Worm (Caenorhabditis elegans) whole organism, young adult: ENCODE results near the gene C41C4.9.

Experiments used
- B0019.2 ChIP-seq: fragments of 200-800 bp; sonication (Bioruptor generic); conservative IDR thresholded peaks from 2 replicates; pipeline ENCODE4 v1.3.6; 2022; ENCODE audit warnings: missing genetic modification reagents, missing genetic modification characterization, missing compliant biosample characterization
- B0336.3 ChIP-seq: fragments of 200-800 bp; sonication (Bioruptor generic); IDR thresholded peaks from 2 replicates; pipeline ENCODE4 v1.3.6; 2022; ENCODE audit warnings: missing genetic modification characterization, missing compliant biosample characterization
- C06A6.2 ChIP-seq: fragments of 200-800 bp; sonication (Bioruptor generic); conservative IDR thresholded peaks from 2 replicates; pipeline ENCODE4 v1.3.6; 2022; ENCODE audit warnings: missing genetic modification characterization, missing compliant biosample characterization
- D2030.7 ChIP-seq: fragments of 200-800 bp; sonication (Bioruptor generic); IDR thresholded peaks from 2 replicates; pipeline ENCODE4 v1.3.6; 2022; ENCODE audit warnings: missing genetic modification reagents, missing genetic modification characterization, missing compliant biosample characterization
- F23B12.7 ChIP-seq: sonication (generic microtip); optimal IDR thresholded peaks from 2 replicates; lab custom pipeline; 2017; ENCODE audit warnings: missing genetic modification characterization, mild to moderate bottlenecking, missing compliant biosample characterization, antibody characterized with exemption, moderate library complexity; ENCODE audit not compliant: insufficient read depth
- F39B2.1 ChIP-seq: fragments of 200-800 bp; sonication (Bioruptor generic); IDR thresholded peaks from 2 replicates; pipeline ENCODE4 v1.3.6; 2022; ENCODE audit warnings: missing genetic modification reagents, missing genetic modification characterization, missing compliant biosample characterization
- F52B5.7 ChIP-seq: sonication (generic microtip); optimal IDR thresholded peaks from 2 replicates; lab custom pipeline; 2016; ENCODE audit warnings: mild to moderate bottlenecking, missing genetic modification characterization, missing compliant biosample characterization
- F55B11.4 ChIP-seq: sonication (generic microtip); optimal IDR thresholded peaks from 2 replicates; lab custom pipeline; 2016; ENCODE audit warnings: missing compliant biosample characterization, missing genetic modification characterization, borderline replicate concordance; ENCODE audit not compliant: insufficient read depth
- F57C9.4 ChIP-seq: sonication (generic microtip); optimal IDR thresholded peaks from 2 replicates; lab custom pipeline; 2017; ENCODE audit warnings: mild to moderate bottlenecking, missing genetic modification characterization, missing compliant biosample characterization
- Y53G8AR.9 ChIP-seq: fragments of 200-800 bp; sonication (Bioruptor generic); conservative IDR thresholded peaks from 2 replicates; pipeline ENCODE4 v1.3.6; 2022; ENCODE audit warnings: missing genetic modification reagents, missing genetic modification characterization, missing compliant biosample characterization
- Y56A3A.18 ChIP-seq: fragments of 200-800 bp; sonication (Bioruptor generic); IDR thresholded peaks from 2 replicates; pipeline ENCODE4 v1.3.6; 2022; ENCODE audit warnings: missing genetic modification reagents, missing genetic modification characterization, missing compliant biosample characterization
- Y79H2A.3 ChIP-seq: fragments of 200-800 bp; sonication (Bioruptor generic); conservative IDR thresholded peaks from 2 replicates; pipeline ENCODE4 v1.3.6; 2022; ENCODE audit warnings: missing genetic modification reagents, missing genetic modification characterization, missing compliant biosample characterization
- ama-1 ChIP-seq, 3 experiments: fragments of 150-350 bp in 1 of 3; sonication (generic microtip) in 2 of 3; optimal IDR thresholded peaks; 2 replicates each; lab custom pipeline; 2014 to 2018; ENCODE audit warnings: missing biosample characterization in 2 of 3, missing genetic modification characterization in 2 of 3, missing genetic modification reagents in 2 of 3
- athp-1 ChIP-seq: sonication (generic microtip); optimal IDR thresholded peaks from 2 replicates; lab custom pipeline; 2017; ENCODE audit warnings: mild to moderate bottlenecking, missing genetic modification characterization, missing compliant biosample characterization
- attf-5 ChIP-seq: fragments of 200-800 bp; sonication (Bioruptor generic); optimal IDR thresholded peaks from 2 replicates; lab custom pipeline; 2018; ENCODE audit warnings: mild to moderate bottlenecking, missing genetic modification characterization, missing compliant biosample characterization
- attf-6 ChIP-seq: fragments of 200-800 bp; sonication (Bioruptor generic); IDR thresholded peaks from 2 replicates; pipeline ENCODE4 v1.3.6; 2022; ENCODE audit warnings: missing genetic modification reagents, missing genetic modification characterization, missing compliant biosample characterization
- cebp-1 ChIP-seq, 2 experiments: fragments of 200-800 bp in 1 of 2; sonication (Bioruptor generic) in 1 of 2; sonication (generic microtip) in 1 of 2; IDR thresholded peaks in 1 of 2; optimal IDR thresholded peaks in 1 of 2; 2 replicates each; pipeline versions ENCODE4 v1.3.6 to Lab custom; 2017 to 2022; ENCODE audit warnings: missing compliant biosample characterization in 2 of 2, missing genetic modification characterization in 2 of 2, mild to moderate bottlenecking in 1 of 2, missing genetic modification reagents in 1 of 2, moderate library complexity in 1 of 2
- cebp-2 ChIP-seq: fragments of 200-800 bp; sonication (Bioruptor generic); IDR thresholded peaks from 2 replicates; pipeline ENCODE4 v1.3.6; 2022; ENCODE audit warnings: missing genetic modification characterization, missing compliant biosample characterization
- ceh-100 ChIP-seq: fragments of 200-800 bp; sonication (Bioruptor generic); IDR thresholded peaks from 2 replicates; pipeline ENCODE4 v1.3.6; 2022; ENCODE audit warnings: missing genetic modification reagents, missing genetic modification characterization, missing compliant biosample characterization
- ceh-79 ChIP-seq: sonication (generic microtip); optimal IDR thresholded peaks from 2 replicates; lab custom pipeline; 2017; ENCODE audit warnings: mild to moderate bottlenecking, missing genetic modification characterization, missing compliant biosample characterization
- die-1 ChIP-seq: sonication (generic microtip); optimal IDR thresholded peaks from 2 replicates; lab custom pipeline; 2016; ENCODE audit warnings: missing genotype, mild to moderate bottlenecking, missing genetic modification characterization, missing compliant biosample characterization
- ekl-4 ChIP-seq: fragments of 200-800 bp; sonication (Bioruptor generic); IDR thresholded peaks from 2 replicates; pipeline ENCODE4 v1.3.6; 2022; ENCODE audit warnings: missing genetic modification reagents, missing genetic modification characterization, missing compliant biosample characterization
- hmg-1.2 ChIP-seq: fragments of 200-800 bp; sonication (Bioruptor generic); IDR thresholded peaks from 2 replicates; pipeline ENCODE4 v1.3.6; 2022; ENCODE audit warnings: missing genetic modification reagents, missing genetic modification characterization, missing compliant biosample characterization
- hrde-1 ChIP-seq: sonication (generic microtip); optimal IDR thresholded peaks from 2 replicates; lab custom pipeline; 2016; ENCODE audit warnings: missing genetic modification characterization, mild to moderate bottlenecking, missing compliant biosample characterization, moderate library complexity, missing genotype, missing genetic modification reagents, borderline replicate concordance
- lir-1 ChIP-seq: fragments of 200-800 bp; sonication (Bioruptor generic); conservative IDR thresholded peaks from 2 replicates; pipeline ENCODE4 v1.3.6; 2022; ENCODE audit warnings: missing genetic modification reagents, missing genetic modification characterization, missing compliant biosample characterization
- madf-6 ChIP-seq: fragments of 200-800 bp; sonication (Bioruptor generic); IDR thresholded peaks from 2 replicates; pipeline ENCODE4 v1.3.6; 2022; ENCODE audit warnings: missing genetic modification reagents, missing genetic modification characterization, missing compliant biosample characterization
- mel-28 ChIP-seq: sonication (generic microtip); optimal IDR thresholded peaks from 2 replicates; lab custom pipeline; 2016; ENCODE audit warnings: borderline replicate concordance, mild to moderate bottlenecking, missing genetic modification characterization, missing compliant biosample characterization
- nfya-2 ChIP-seq: fragments of 200-800 bp; sonication (Bioruptor generic); IDR thresholded peaks from 2 replicates; pipeline ENCODE4 v1.3.6; 2022; ENCODE audit warnings: missing genetic modification reagents, missing genetic modification characterization, missing compliant biosample characterization
- nfyb-1 ChIP-seq: fragments of 200-800 bp; sonication (Bioruptor generic); IDR thresholded peaks from 2 replicates; pipeline ENCODE4 v1.3.6; 2022; ENCODE audit warnings: missing genetic modification reagents, missing genetic modification characterization, missing compliant biosample characterization
- nhr-27 ChIP-seq: fragments of 200-800 bp; sonication (Bioruptor generic); optimal IDR thresholded peaks from 2 replicates; lab custom pipeline; 2018; ENCODE audit warnings: mild to moderate bottlenecking, missing genetic modification characterization, moderate library complexity, missing compliant biosample characterization
- nhr-80 ChIP-seq: sonication (generic microtip); optimal IDR thresholded peaks from 2 replicates; lab custom pipeline; 2016; ENCODE audit warnings: missing genetic modification characterization, missing compliant biosample characterization
- pbrm-1 ChIP-seq: fragments of 200-800 bp; sonication (Bioruptor generic); IDR thresholded peaks from 2 replicates; pipeline ENCODE4 v1.3.6; 2022; ENCODE audit warnings: missing genetic modification reagents, missing genetic modification characterization, missing compliant biosample characterization
- rcor-1 ChIP-seq: fragments of 200-800 bp; sonication (Bioruptor generic); IDR thresholded peaks from 2 replicates; pipeline ENCODE4 v1.3.6; 2022; ENCODE audit warnings: missing genetic modification reagents, missing genetic modification characterization, missing compliant biosample characterization
- repo-1 ChIP-seq: sonication (generic microtip); optimal IDR thresholded peaks from 2 replicates; lab custom pipeline; 2017; ENCODE audit warnings: mild to moderate bottlenecking, missing genetic modification characterization, missing compliant biosample characterization
- snpc-3.4 ChIP-seq: sonication (generic microtip); optimal IDR thresholded peaks from 2 replicates; lab custom pipeline; 2017; ENCODE audit warnings: missing genetic modification characterization, mild to moderate bottlenecking, missing compliant biosample characterization, antibody characterized with exemption, moderate library complexity, missing genotype, missing genetic modification reagents
- snpc-4 ChIP-seq, 5 experiments: fragments of 150-350 bp in 1 of 5; sonication (generic microtip) in 4 of 5; optimal IDR thresholded peaks; 2 replicates each; lab custom pipeline; 2014 to 2018; ENCODE audit warnings: missing genetic modification characterization in 5 of 5, missing biosample characterization in 3 of 5, antibody characterized with exemption in 2 of 5, mild to moderate bottlenecking in 2 of 5, missing compliant biosample characterization in 2 of 5, missing genotype in 2 of 5, moderate library complexity in 2 of 5, missing genetic modification reagents in 1 of 5
- tbp1 ChIP-seq: fragments of 200-800 bp; sonication (Bioruptor generic); optimal IDR thresholded peaks from 2 replicates; lab custom pipeline; 2018; ENCODE audit warnings: mild to moderate bottlenecking, missing genetic modification characterization, missing compliant biosample characterization
- ztf-26 ChIP-seq: sonication (generic microtip); optimal IDR thresholded peaks from 2 replicates; lab custom pipeline; 2017; ENCODE audit warnings: missing genetic modification characterization, missing compliant biosample characterization

C41C4.9 gene

ce11 chrII:8138015-8138546 is 30.6 kb downstream of the C41C4.9 start, which contains the start of gene cdc-48.2:
Gene cdc-48.2, plus strand, starts transcription at chrII:8138496.
- TF ChIP-seq attf-5 (GFP tag; lab: Kevin White, UChicago) (peak; percentile 36), ceh-79 (tag; lab: Kevin White, UChicago) (no peak), Y79H2A.3 (GFP tag; lab: Robert Waterston, UW) (no peak), C06A6.2 (GFP tag; lab: Robert Waterston, UW) (no peak), hmg-1.2 (GFP tag; lab: Robert Waterston, UW) (0 out of 2 replicates have a peak, but pooled peaks have one; percentile 14), rcor-1 (GFP tag; lab: Robert Waterston, UW) (0 out of 2 replicates have a peak, but pooled peaks have one; percentile 17), Y53G8AR.9 (no peak), cebp-1 (GFP tag; IDR thresholded peaks at IDR 0.05; lab: Robert Waterston, UW) (no peak), cebp-1 (tag; optimal IDR thresholded peaks at IDR 0.05; lab: Kevin White, UChicago) (peak; percentile 4), lir-1 (GFP tag; lab: Robert Waterston, UW) (no peak), mel-28 (tag; lab: Kevin White, UChicago) (no peak), madf-6 (GFP tag; lab: Robert Waterston, UW) (no peak), ceh-100 (GFP tag; lab: Robert Waterston, UW) (0 out of 2 replicates have a peak, but pooled peaks have one; percentile 9), nhr-80 (peak; percentile 2)

ce11 chrII:8141135-8141534 is 33.7 kb downstream of the C41C4.9 start:
- TF ChIP-seq pbrm-1 (GFP tag; lab: Robert Waterston, UW) (0 out of 2 replicates have a peak, but pooled peaks have one; percentile 37), athp-1 (tag; lab: Kevin White, UChicago) (peak; percentile 22), snpc-3.4 (tag; lab: Kevin White, UChicago) (peak; percentile 19), F39B2.1 (GFP tag; lab: Robert Waterston, UW) (no peak), ama-1 (optimal IDR thresholded peaks at IDR 0.05; lab: Kevin White, UChicago) (no peak), ama-1 (GFP tag; optimal IDR thresholded peaks at IDR 0.05; lab: Kevin White, UChicago) (peak in 1 of 2 experiments; percentile 31), F55B11.4 (tag; lab: Kevin White, UChicago) (no peak), D2030.7 (0 out of 2 replicates have a peak, but pooled peaks have one; percentile 28), cebp-1 (GFP tag; IDR thresholded peaks at IDR 0.05; lab: Robert Waterston, UW) (no peak), cebp-1 (tag; optimal IDR thresholded peaks at IDR 0.05; lab: Kevin White, UChicago) (peak; percentile 41), attf-6 (GFP tag; lab: Robert Waterston, UW) (0 out of 2 replicates have a peak, but pooled peaks have one; percentile 58), Y56A3A.18 (GFP tag; lab: Robert Waterston, UW) (no peak), ceh-100 (GFP tag; lab: Robert Waterston, UW) (0 out of 2 replicates have a peak, but pooled peaks have one; percentile 14), B0019.2 (0 out of 2 replicates have a peak, but pooled peaks have one; percentile 7), tbp1 (GFP tag; lab: Kevin White, UChicago) (peak; percentile 15), ztf-26 (no peak), repo-1 (tag; lab: Kevin White, UChicago) (peak; percentile 15), snpc-4 (GFP tag; optimal IDR thresholded peaks at IDR 0.05; lab: Kevin White, UChicago) (no peak), snpc-4 (tag; optimal IDR thresholded peaks at IDR 0.05; lab: Kevin White, UChicago) (peak in 1 of 4 experiments; percentile 3), nfyb-1 (GFP tag; lab: Robert Waterston, UW) (peak; percentile 57; the same call in 1 of the 2 replicates), nhr-27 (tag; lab: Kevin White, UChicago) (peak; percentile 11), hrde-1 (peak; percentile 16), F52B5.7 (tag; lab: Kevin White, UChicago) (peak; percentile 7), B0336.3 (GFP tag; lab: Robert Waterston, UW) (peak; percentile 66; the same call in 1 of the 2 replicates), cebp-2 (no peak), ekl-4 (GFP tag; lab: Robert Waterston, UW) (0 out of 2 replicates have a peak, but pooled peaks have one; percentile 29), F23B12.7 (no peak), nfya-2 (GFP tag; lab: Robert Waterston, UW) (peak; percentile 73; the same call in 1 of the 2 replicates), die-1 (peak; percentile 16), madf-6 (GFP tag; lab: Robert Waterston, UW) (peak; percentile 36; the same call in 1 of the 2 replicates), F57C9.4 (tag; lab: Kevin White, UChicago) (no peak)
